Fruit fly (Drosophila melanogaster) S2 (cell line): Measurements from ENCODE around the gene AIF.

Source experiments
- CG8478 ChIP-seq: fragments of >200 bp; optimal IDR thresholded peaks from 2 replicates; lab custom pipeline; 2018
- CTCF ChIP-seq, 2 experiments: fragments of >200 bp; optimal IDR thresholded peaks; 2 replicates each; lab custom pipeline; 2018

DNA sequence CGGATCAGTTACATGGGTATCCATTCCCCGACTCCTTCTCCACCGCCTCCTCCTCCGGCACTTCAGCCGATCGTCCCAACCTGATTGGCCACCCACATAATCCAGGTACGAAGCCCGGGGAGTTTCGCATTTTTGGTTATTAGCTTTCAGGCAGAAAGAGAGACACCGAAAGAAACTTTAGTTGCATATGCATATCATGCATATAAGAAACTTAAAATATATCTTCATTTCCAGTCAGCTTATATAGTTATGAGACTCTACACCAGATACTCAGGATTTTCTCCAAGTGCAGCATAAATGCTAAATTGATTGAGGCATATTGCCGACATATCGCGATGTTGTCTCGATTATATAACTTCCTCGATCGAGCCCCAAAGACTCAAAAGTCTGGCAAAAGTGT, 32.6 kb downstream of the AIF start:
- TF ChIP-seq CTCF (optimal IDR thresholded peaks at IDR 0.05; lab: Kevin White, UChicago) = no peak
- TF ChIP-seq CG8478 = no peak
